Worm (Caenorhabditis elegans): Measurements from ENCODE around the gene acl-1.

acl-1 gene

ce11 chrX:15804072-15804471 is 45.6 kb upstream of the acl-1 start, which contains the start of gene Y7A5A.7:
TSS of gene Y7A5A.7 (minus strand) at chrX:15804172.
- TF ChIP-seq alr-1 (tag; optimal IDR thresholded peaks at IDR 0.05), result no peak
- TF ChIP-seq mbf-1 (tag; optimal IDR thresholded peaks at IDR 0.05), result no peak
- TF ChIP-seq fos-1 (tag; optimal IDR thresholded peaks at IDR 0.05), result no peak
- no peak for TF ChIP-seq mdl-1 (tag; optimal IDR thresholded peaks at IDR 0.05)
- no peak for TF ChIP-seq gmeb-1 (tag; optimal IDR thresholded peaks at IDR 0.05)
- no peak for TF ChIP-seq nhr-77 (tag; optimal IDR thresholded peaks at IDR 0.05)
- TF ChIP-seq F13H6.1 (tag; optimal IDR thresholded peaks at IDR 0.05), result no peak
- TF ChIP-seq ztf-4 (tag; optimal IDR thresholded peaks at IDR 0.05), result no peak
- TF ChIP-seq nhr-10 (tag; optimal IDR thresholded peaks at IDR 0.05), result no peak
- no peak for TF ChIP-seq lin-39 (tag; optimal IDR thresholded peaks at IDR 0.05)
- no peak for TF ChIP-seq crh-2 (tag; optimal IDR thresholded peaks at IDR 0.05)
- TF ChIP-seq nhr-129 (tag; optimal IDR thresholded peaks at IDR 0.05), result no peak
- no peak for TF ChIP-seq lin-11 (tag; optimal IDR thresholded peaks at IDR 0.05)
- TF ChIP-seq egl-27 (tag; optimal IDR thresholded peaks at IDR 0.05), result no peak
- TF ChIP-seq R02D3.7 (tag; optimal IDR thresholded peaks at IDR 0.05), result no peak

ce11 chrX:15811341-15811740 is 38.3 kb upstream of the acl-1 start:
- TF ChIP-seq mab-5 (tag; optimal IDR thresholded peaks at IDR 0.05), result no peak
- TF ChIP-seq nhr-129 (tag; optimal IDR thresholded peaks at IDR 0.05), result no peak
- no peak for TF ChIP-seq sem-4 (tag; optimal IDR thresholded peaks at IDR 0.05)

DNA sequence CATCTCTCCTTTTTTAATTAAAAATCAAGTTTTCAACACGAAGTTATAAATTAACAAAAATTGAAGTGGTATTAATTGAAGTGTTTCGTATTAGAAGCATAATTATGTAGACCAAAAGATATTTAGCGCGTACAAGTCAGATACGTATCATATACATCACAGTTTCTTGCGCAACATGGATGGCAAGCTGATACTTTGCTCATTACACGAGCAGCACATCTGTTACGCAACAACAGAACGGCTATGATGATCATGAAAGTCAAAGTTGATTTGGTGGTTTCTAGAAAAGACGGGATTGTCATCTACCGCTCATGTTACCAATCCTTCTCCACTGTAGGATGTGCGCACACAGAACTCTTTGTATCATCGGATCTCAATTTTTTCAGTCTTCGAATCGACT is 35.1 kb upstream of the acl-1 start:
- TF ChIP-seq zag-1 (tag; optimal IDR thresholded peaks at IDR 0.05), result no peak
- no peak for TF ChIP-seq sma-3 (GFP tag; optimal IDR thresholded peaks at IDR 0.05)
- no peak for TF ChIP-seq mbf-1 (tag; optimal IDR thresholded peaks at IDR 0.05)
- no peak for TF ChIP-seq ztf-11 (tag; optimal IDR thresholded peaks at IDR 0.05)
- TF ChIP-seq mdl-1 (tag; optimal IDR thresholded peaks at IDR 0.05), result no peak
- TF ChIP-seq ZK546.5 (tag; optimal IDR thresholded peaks at IDR 0.05), result no peak
- TF ChIP-seq C34F6.9 (tag; optimal IDR thresholded peaks at IDR 0.05), result no peak

- no peak for TF ChIP-seq mab-5 (tag; optimal IDR thresholded peaks at IDR 0.05)
- TF ChIP-seq lsy-2 (tag; optimal IDR thresholded peaks at IDR 0.05), result no peak
- TF ChIP-seq mdl-1 (tag; optimal IDR thresholded peaks at IDR 0.05), result no peak
- no peak for TF ChIP-seq ceh-16 (tag; optimal IDR thresholded peaks at IDR 0.05)
- no peak for TF ChIP-seq elt-1 (tag; optimal IDR thresholded peaks at IDR 0.05)
- TF ChIP-seq C34F6.9 (tag; optimal IDR thresholded peaks at IDR 0.05), result no peak
- no peak for TF ChIP-seq elt-3 (tag; optimal IDR thresholded peaks at IDR 0.05)
- TF ChIP-seq sma-9 (GFP tag; optimal IDR thresholded peaks at IDR 0.05), result no peak
- TF ChIP-seq sma-9 (tag; optimal IDR thresholded peaks at IDR 0.05), result no peak
These were observed 27.5 kb upstream of the acl-1 start, which contains the start of gene Y7A5A.8 for ce11 chrX:15822197-15822596. TSS of gene Y7A5A.8 (plus strand) at chrX:15822497.

DNA sequence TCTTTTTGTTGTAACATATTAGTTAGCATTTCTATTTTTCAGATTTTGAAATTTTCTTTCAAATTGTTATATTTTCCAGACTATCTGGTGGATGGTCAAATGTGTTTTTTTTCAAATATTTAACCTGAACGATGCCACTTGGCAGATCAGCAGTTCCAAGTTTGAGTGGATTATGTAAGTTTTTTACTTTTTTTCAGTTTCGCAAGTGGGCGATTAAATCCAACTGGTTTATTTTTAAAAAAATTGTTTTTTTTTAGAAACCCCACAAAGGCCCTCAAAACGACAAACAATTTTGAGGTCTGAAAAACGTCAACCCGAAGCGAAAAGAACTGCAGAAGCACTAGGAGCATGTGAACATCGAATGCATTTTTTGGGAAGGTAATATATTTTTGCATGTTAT is 22.8 kb upstream of the acl-1 start, which contains the start of gene Y7A5A.9:
Gene Y7A5A.9 (plus strand): TSS at position 301 of the 400 bp plus-strand sequence.
- no peak for TF ChIP-seq nhr-21 (tag; optimal IDR thresholded peaks at IDR 0.05)
- TF ChIP-seq C34F6.9 (tag; optimal IDR thresholded peaks at IDR 0.05), result no peak

DNA sequence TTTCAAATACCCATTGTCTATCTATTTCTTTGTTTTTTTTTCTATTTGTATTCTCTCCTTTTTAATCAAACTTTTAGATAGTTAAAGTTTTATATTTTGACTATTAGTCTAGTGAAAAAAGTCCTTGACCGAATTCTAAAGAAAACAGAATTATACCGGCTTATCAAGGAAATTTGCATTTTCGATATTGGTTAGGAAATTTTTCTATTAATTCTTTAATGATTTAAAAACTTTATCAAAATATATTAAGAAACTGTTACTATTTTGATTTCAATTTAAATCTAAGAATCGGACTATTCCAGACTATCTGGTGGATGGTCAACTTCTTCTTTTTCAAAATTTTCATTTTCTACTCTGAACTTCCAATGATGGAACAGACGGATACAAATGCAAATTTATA is 21.6 kb upstream of the acl-1 start, which contains the start of gene Y7A5A.20:
Gene Y7A5A.20 (plus strand): TSS at position 301 of the 400 bp plus-strand sequence.
- TF ChIP-seq ZK546.5 (tag; optimal IDR thresholded peaks at IDR 0.05) (no peak), nhr-25 (tag; optimal IDR thresholded peaks at IDR 0.05) (no peak), lin-11 (tag; optimal IDR thresholded peaks at IDR 0.05) (no peak), Y55F3AM.14 (GFP tag; optimal IDR thresholded peaks at IDR 0.05) (no peak), nhr-10 (tag; optimal IDR thresholded peaks at IDR 0.05) (no peak), blmp-1 (tag; optimal IDR thresholded peaks at IDR 0.05; ENCODE audit: insufficient read depth) (no peak), ama-1 (optimal IDR thresholded peaks at IDR 0.05) (no peak), unc-39 (tag; optimal IDR thresholded peaks at IDR 0.05) (no peak), nhr-6 (tag; optimal IDR thresholded peaks at IDR 0.05) (no peak), sma-3 (GFP tag; optimal IDR thresholded peaks at IDR 0.05) (no peak), nhr-21 (tag; optimal IDR thresholded peaks at IDR 0.05) (no peak), nhr-77 (tag; optimal IDR thresholded peaks at IDR 0.05) (no peak), F13H6.1 (tag; optimal IDR thresholded peaks at IDR 0.05) (no peak), fos-1 (tag; optimal IDR thresholded peaks at IDR 0.05) (no peak), R02D3.7 (tag; optimal IDR thresholded peaks at IDR 0.05) (no peak), dmd-4 (tag; optimal IDR thresholded peaks at IDR 0.05) (no peak)
